Worm (Caenorhabditis elegans) whole organism, L2 larva: Measurements from ENCODE around the gene C37C3.10.

Experiments
- ama-1 ChIP-seq: fragments of 150-350 bp; optimal IDR thresholded peaks from 2 replicates; lab custom pipeline; 2018; ENCODE audit warnings: inconsistent platforms
- ceh-82 ChIP-seq: fragments of 150-350 bp; optimal IDR thresholded peaks from 2 replicates; lab custom pipeline; 2014; ENCODE audit warnings: missing biosample characterization, missing genetic modification characterization
- egl-27 ChIP-seq: sonication (generic microtip); optimal IDR thresholded peaks from 3 replicates; lab custom pipeline; 2017; ENCODE audit warnings: missing biosample characterization, missing genetic modification reagents, missing genetic modification characterization
- fos-1 ChIP-seq: fragments of 150-350 bp; optimal IDR thresholded peaks from 2 replicates; lab custom pipeline; 2014; ENCODE audit warnings: missing biosample characterization, missing genetic modification characterization
- lin-13 ChIP-seq: fragments of 150-350 bp; optimal IDR thresholded peaks from 2 replicates; lab custom pipeline; 2014; ENCODE audit warnings: missing biosample characterization, missing genetic modification reagents, missing genetic modification characterization
- mdl-1 ChIP-seq, 2 experiments: fragments of 150-350 bp in 1 of 2; sonication (generic microtip) in 1 of 2; optimal IDR thresholded peaks; 2 replicates each; lab custom pipeline; 2017; ENCODE audit warnings: missing biosample characterization in 2 of 2, missing genetic modification characterization in 2 of 2
- nhr-77 ChIP-seq: fragments of 150-350 bp; optimal IDR thresholded peaks from 2 replicates; lab custom pipeline; 2014; ENCODE audit warnings: missing biosample characterization, missing genetic modification characterization
- peb-1 ChIP-seq: fragments of 150-350 bp; optimal IDR thresholded peaks from 2 replicates; lab custom pipeline; 2014; ENCODE audit warnings: missing biosample characterization, missing genetic modification characterization
- unc-62 ChIP-seq: fragments of 150-350 bp; optimal IDR thresholded peaks from 2 replicates; lab custom pipeline; 2014; ENCODE audit warnings: missing biosample characterization, missing genetic modification reagents, missing genetic modification characterization
- zag-1 ChIP-seq: fragments of 150-350 bp; optimal IDR thresholded peaks from 2 replicates; lab custom pipeline; 2014; ENCODE audit warnings: missing biosample characterization, missing genetic modification characterization

- TF ChIP-seq zag-1 (tag; lab: Kevin White, UChicago) (no peak), fos-1 (tag; lab: Kevin White, UChicago) (no peak), mdl-1 (tag; optimal IDR thresholded peaks at IDR 0.05; lab: Kevin White, UChicago) (no peak), ama-1 (lab: Kevin White, UChicago) (no peak), egl-27 (tag; lab: Kevin White, UChicago) (no peak), ceh-82 (tag; lab: Kevin White, UChicago) (no peak), nhr-77 (tag; lab: Kevin White, UChicago) (no peak), lin-13 (GFP tag; lab: Kevin White, UChicago) (no peak), peb-1 (tag; lab: Kevin White, UChicago) (no peak), unc-62 (GFP tag; lab: Kevin White, UChicago) (no peak)
Measured at ce11 chrV:7891230-7891629, 28.4 kb upstream of the C37C3.10 start, which contains the start of gene F40A3.1.
